Worm (Caenorhabditis elegans) whole organism, L4/young adult: Measurements from ENCODE around the gene Y46H3A.4.

ENCODE experiments used
- W03F9.2 ChIP-seq: fragments of 150-350 bp; optimal IDR thresholded peaks from 2 replicates; lab custom pipeline; 2014; ENCODE audit warnings: missing biosample characterization, missing genetic modification characterization
- him-1 ChIP-seq: sonication (generic microtip); optimal IDR thresholded peaks from 2 replicates; lab custom pipeline; 2016; ENCODE audit warnings: missing genotype, missing genetic modification reagents, missing genetic modification characterization, missing compliant biosample characterization

ce11 chrV:1779994-1780393, 30.9 kb downstream of the Y46H3A.4 start:
- TF ChIP-seq W03F9.2 (tag; lab: Kevin White, UChicago) (no peak), him-1 (tag; lab: Kevin White, UChicago) (no peak)
